Fruit fly (Drosophila melanogaster) whole organism, embryonic: ENCODE data around the gene bys.
A peak's percentile ranks its signal among the peaks of the same experiment; 100 is the strongest.

Experiments
- Asciz ChIP-seq: fragments of 200-800 bp; sonication (Bioruptor generic); optimal IDR thresholded peaks from 2 replicates; lab custom pipeline; 2017; ENCODE audit warnings: missing biosample characterization, mild to moderate bottlenecking, missing genetic modification characterization, missing genetic modification reagents
- Bgb ChIP-seq: fragments of 200-800 bp; sonication (Bioruptor generic); IDR thresholded peaks from 2 replicates; pipeline ENCODE4 v1.3.6; 2022; ENCODE audit warnings: missing biosample characterization, missing genetic modification characterization; ENCODE audit not compliant: partially characterized antibody
- C15 ChIP-seq: fragments of 200-800 bp; sonication (Bioruptor generic); IDR thresholded peaks from 3 replicates; pipeline ENCODE4 v1.3.6; 2022; ENCODE audit warnings: missing biosample characterization, missing genetic modification characterization
- CG11695 ChIP-seq: fragments of 200-800 bp; sonication (Bioruptor generic); IDR thresholded peaks from 3 replicates; pipeline ENCODE4 v1.3.6; 2022; ENCODE audit warnings: missing biosample characterization, missing genetic modification characterization
- CG12155 ChIP-seq: fragments of 200-800 bp; sonication (Bioruptor generic); optimal IDR thresholded peaks from 3 replicates; lab custom pipeline; 2016; ENCODE audit warnings: missing biosample characterization, missing genetic modification characterization
- CG12769 ChIP-seq: fragments of 200-800 bp; sonication (Bioruptor generic); optimal IDR thresholded peaks from 2 replicates; lab custom pipeline; 2019; ENCODE audit warnings: missing biosample characterization, mild to moderate bottlenecking, missing genetic modification characterization, moderate library complexity
- CG14050 ChIP-seq: fragments of 200-800 bp; sonication (Bioruptor generic); IDR thresholded peaks from 3 replicates; pipeline ENCODE4 v1.3.6; 2022; ENCODE audit warnings: missing biosample characterization, missing genetic modification characterization
- CG14860 ChIP-seq: fragments of 200-800 bp; sonication (Bioruptor generic); IDR thresholded peaks from 3 replicates; pipeline ENCODE4 v1.3.6; 2022; ENCODE audit warnings: missing biosample characterization, missing genetic modification characterization; ENCODE audit not compliant: partially characterized antibody
- CG14965 ChIP-seq: fragments of 200-800 bp; sonication (Bioruptor generic); optimal IDR thresholded peaks from 2 replicates; lab custom pipeline; 2016; ENCODE audit warnings: missing biosample characterization, missing genetic modification characterization, borderline replicate concordance
- CG15514 ChIP-seq: fragments of 200-800 bp; sonication (Bioruptor generic); optimal IDR thresholded peaks from 3 replicates; lab custom pipeline; 2017; ENCODE audit warnings: missing biosample characterization, missing genetic modification characterization, mild to moderate bottlenecking, moderate library complexity, missing genetic modification reagents
- CG31441 ChIP-seq: fragments of 200-800 bp; sonication (Bioruptor generic); IDR thresholded peaks from 2 replicates; pipeline ENCODE4 v1.3.6; 2022; ENCODE audit warnings: missing biosample characterization, missing genetic modification characterization
- CG43689 ChIP-seq: fragments of 200-800 bp; sonication (Bioruptor generic); IDR thresholded peaks from 2 replicates; pipeline ENCODE4 v1.3.6; 2022; ENCODE audit warnings: missing biosample characterization, missing genetic modification characterization
- CG5180 ChIP-seq: fragments of 200-800 bp; sonication (Bioruptor generic); optimal IDR thresholded peaks from 3 replicates; lab custom pipeline; 2017; ENCODE audit warnings: missing biosample characterization, missing genetic modification characterization, mild to moderate bottlenecking, moderate library complexity, missing genetic modification reagents
- CG6765 ChIP-seq: fragments of 200-800 bp; sonication (Bioruptor generic); optimal IDR thresholded peaks from 3 replicates; lab custom pipeline; 2017; ENCODE audit warnings: missing biosample characterization, mild to moderate bottlenecking, missing genetic modification characterization
- CG8388 ChIP-seq: fragments of 200-800 bp; sonication (Bioruptor generic); optimal IDR thresholded peaks from 2 replicates; lab custom pipeline; 2019; ENCODE audit warnings: missing biosample characterization, mild to moderate bottlenecking, missing genetic modification characterization, moderate library complexity
- CG9876 ChIP-seq: fragments of 200-800 bp; sonication (Bioruptor generic); optimal IDR thresholded peaks from 2 replicates; lab custom pipeline; 2016; ENCODE audit warnings: missing biosample characterization, missing genetic modification characterization
- D19B ChIP-seq: fragments of 200-800 bp; sonication (Bioruptor generic); optimal IDR thresholded peaks from 2 replicates; lab custom pipeline; 2017; ENCODE audit warnings: missing biosample characterization, mild to moderate bottlenecking, missing genetic modification characterization
- Dip2 ChIP-seq: fragments of 200-800 bp; sonication (Bioruptor generic); IDR thresholded peaks from 2 replicates; pipeline ENCODE4 v1.3.6; 2022; ENCODE audit warnings: missing biosample characterization, missing genetic modification characterization
- Doc2 ChIP-seq: fragments of 200-800 bp; sonication (Bioruptor generic); IDR thresholded peaks from 2 replicates; pipeline ENCODE4 v1.3.6; 2022; ENCODE audit warnings: missing biosample characterization, missing genetic modification characterization
- Doc3 ChIP-seq: fragments of 200-800 bp; sonication (Bioruptor generic); IDR thresholded peaks from 3 replicates; pipeline ENCODE4 v1.3.6; 2022; ENCODE audit warnings: missing biosample characterization, missing genetic modification characterization; ENCODE audit not compliant: partially characterized antibody
- Ets97D ChIP-seq: fragments of 200-800 bp; sonication (Bioruptor generic); optimal IDR thresholded peaks from 3 replicates; lab custom pipeline; 2016; ENCODE audit warnings: missing biosample characterization, missing genetic modification characterization
- HmgZ ChIP-seq: fragments of 200-800 bp; sonication (Bioruptor generic); optimal IDR thresholded peaks from 2 replicates; lab custom pipeline; 2018; ENCODE audit warnings: missing biosample characterization, mild to moderate bottlenecking, missing genetic modification characterization
- Hmr ChIP-seq: fragments of 200-800 bp; sonication (Bioruptor generic); optimal IDR thresholded peaks from 3 replicates; lab custom pipeline; 2017; ENCODE audit warnings: mild to moderate bottlenecking, missing biosample characterization, missing genetic modification reagents, missing genetic modification characterization
- Hr51 ChIP-seq, 2 experiments: fragments of 200-800 bp; sonication (Bioruptor generic); optimal IDR thresholded peaks; 2 replicates in 1 of 2; 3 replicates in 1 of 2; lab custom pipeline; 2016 to 2018; ENCODE audit warnings: missing biosample characterization in 2 of 2, missing genetic modification characterization in 2 of 2, mild to moderate bottlenecking in 1 of 2, moderate library complexity in 1 of 2
- Lpt ChIP-seq: fragments of >200 bp; optimal IDR thresholded peaks from 2 replicates; lab custom pipeline; 2018; ENCODE audit warnings: missing biosample characterization, missing genetic modification characterization
- Mrtf ChIP-seq: fragments of 200-800 bp; sonication (Bioruptor generic); IDR thresholded peaks from 3 replicates; pipeline ENCODE4 v1.3.6; 2022; ENCODE audit warnings: missing biosample characterization, missing genetic modification characterization
- Myb ChIP-seq: fragments of 200-800 bp; sonication (Bioruptor generic); optimal IDR thresholded peaks from 2 replicates; lab custom pipeline; 2016; ENCODE audit warnings: missing biosample characterization, missing genetic modification characterization
- NC2α ChIP-seq: fragments of 200-800 bp; sonication (Bioruptor generic); optimal IDR thresholded peaks from 2 replicates; lab custom pipeline; 2016; ENCODE audit warnings: missing biosample characterization, missing genetic modification characterization
- Sry-β ChIP-seq: fragments of 200-800 bp; sonication (Bioruptor generic); optimal IDR thresholded peaks from 2 replicates; lab custom pipeline; 2018; ENCODE audit warnings: missing biosample characterization, mild to moderate bottlenecking, missing genetic modification characterization, moderate library complexity
- Usf ChIP-seq: fragments of 200-800 bp; sonication (Bioruptor generic); optimal IDR thresholded peaks from 2 replicates; lab custom pipeline; 2017; ENCODE audit warnings: missing genotype, missing biosample characterization, missing genetic modification characterization
- bowl ChIP-seq: fragments of 200-800 bp; sonication (Bioruptor generic); IDR thresholded peaks from 2 replicates; pipeline ENCODE4 v1.3.6; 2022; ENCODE audit warnings: missing biosample characterization, missing genetic modification characterization
- chm ChIP-seq: fragments of 200-800 bp; sonication (Bioruptor generic); IDR thresholded peaks from 2 replicates; pipeline ENCODE4 v1.3.6; 2022; ENCODE audit warnings: missing biosample characterization, missing genetic modification characterization
- ci ChIP-seq: fragments of 200-800 bp; sonication (Bioruptor generic); IDR thresholded peaks from 3 replicates; pipeline ENCODE4 v1.3.6; 2022; ENCODE audit warnings: missing biosample characterization, missing genetic modification characterization
- corto ChIP-seq: fragments of 200-800 bp; sonication (Bioruptor generic); optimal IDR thresholded peaks from 2 replicates; lab custom pipeline; 2016; ENCODE audit warnings: missing biosample characterization, mild to moderate bottlenecking, missing genetic modification characterization, moderate library complexity
- crc ChIP-seq: fragments of 200-800 bp; sonication (Bioruptor generic); optimal IDR thresholded peaks from 2 replicates; lab custom pipeline; 2016; ENCODE audit warnings: missing biosample characterization, missing genetic modification characterization
- da ChIP-seq: fragments of 200-800 bp; sonication (Bioruptor generic); optimal IDR thresholded peaks from 2 replicates; lab custom pipeline; 2016; ENCODE audit warnings: missing biosample characterization, missing genetic modification characterization
- dati ChIP-seq: fragments of 200-800 bp; sonication (Bioruptor generic); IDR thresholded peaks from 2 replicates; pipeline ENCODE4 v1.3.6; 2022; ENCODE audit warnings: missing biosample characterization, missing genetic modification characterization
- eve ChIP-seq, 2 experiments: fragments of >200 bp; optimal IDR thresholded peaks; 2 replicates each; lab custom pipeline; 2017; ENCODE audit warnings: missing biosample characterization in 2 of 2, missing genetic modification characterization in 2 of 2
- gt ChIP-seq: fragments of 200-800 bp; sonication (Bioruptor generic); IDR thresholded peaks from 2 replicates; pipeline ENCODE4 v1.3.6; 2022; ENCODE audit warnings: missing biosample characterization, missing genetic modification characterization
- kay ChIP-seq: fragments of 200-800 bp; sonication (Bioruptor generic); optimal IDR thresholded peaks from 2 replicates; lab custom pipeline; 2016; ENCODE audit warnings: missing biosample characterization, missing genetic modification characterization
- klu ChIP-seq: fragments of 200-800 bp; sonication (Bioruptor generic); IDR thresholded peaks from 2 replicates; pipeline ENCODE4 v1.3.6; 2022; ENCODE audit warnings: missing biosample characterization, missing genetic modification characterization
- lab ChIP-seq: fragments of 200-800 bp; sonication (Bioruptor generic); optimal IDR thresholded peaks from 3 replicates; lab custom pipeline; 2017; ENCODE audit warnings: missing biosample characterization, missing genetic modification characterization, mild to moderate bottlenecking, moderate library complexity, missing genetic modification reagents
- lov ChIP-seq, 2 experiments: fragments of 200-800 bp in 1 of 2; fragments of >200 bp in 1 of 2; sonication (Bioruptor generic) in 1 of 2; IDR thresholded peaks in 1 of 2; optimal IDR thresholded peaks in 1 of 2; 2 replicates in 1 of 2; 3 replicates in 1 of 2; pipeline versions ENCODE4 v1.3.6 to Lab custom; 2017 to 2022; ENCODE audit warnings: missing biosample characterization in 1 of 2, missing genetic modification characterization in 1 of 2
- sd ChIP-seq: fragments of 200-800 bp; sonication (Bioruptor generic); optimal IDR thresholded peaks from 3 replicates; lab custom pipeline; 2018; ENCODE audit warnings: missing biosample characterization, mild to moderate bottlenecking, missing genetic modification characterization, moderate library complexity
- vvl ChIP-seq: fragments of 200-800 bp; sonication (Bioruptor generic); IDR thresholded peaks from 2 replicates; pipeline ENCODE4 v1.3.6; 2022; ENCODE audit warnings: missing biosample characterization, missing genetic modification characterization
- z ChIP-seq: fragments of 200-800 bp; sonication (Bioruptor generic); IDR thresholded peaks from 3 replicates; pipeline ENCODE4 v1.3.6; 2022; ENCODE audit warnings: missing biosample characterization, missing genetic modification characterization

Gene bys

dm6 chrX:7911983-7912630, 10.4 kb downstream of the bys start, which contains the start of gene snz (continued):
- TF ChIP-seq CG8388 (GFP tag; lab: Kevin White, UChicago) (no peak), Dip2 (no peak), CG11695 (GFP tag; lab: Robert Waterston, UW) (no peak), Myb (GFP tag; lab: Kevin White, UChicago) (peak; percentile 88), lab (peak; percentile 46)

DNA sequence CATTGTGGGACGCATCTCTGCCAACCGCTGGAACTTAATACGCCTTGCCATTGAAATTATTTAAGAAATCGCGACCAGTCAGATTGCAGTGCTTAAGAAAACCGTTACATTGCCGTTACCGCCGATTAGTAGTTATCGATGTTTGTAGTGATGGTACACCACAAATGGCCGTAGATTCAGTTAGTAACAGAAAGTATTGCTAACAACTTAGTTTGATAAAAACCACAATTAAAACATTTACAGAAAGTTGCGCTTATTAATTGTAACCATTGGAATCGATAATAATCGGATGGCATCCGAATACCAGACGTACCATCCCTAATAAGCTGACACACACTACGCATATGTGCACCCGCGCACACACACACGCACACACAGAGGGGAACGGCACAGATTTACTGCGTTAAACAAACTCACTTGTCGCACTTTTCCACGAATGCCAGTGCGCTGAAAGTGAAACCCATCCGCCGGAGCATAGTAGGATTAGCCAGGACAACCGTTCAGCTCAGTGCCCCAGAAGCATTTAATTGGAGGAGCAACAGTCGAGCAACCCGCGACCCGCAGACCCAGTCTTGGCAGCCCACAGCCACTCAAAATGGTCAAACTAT, 18.5 kb downstream of the bys start, which contains the start of the genes hdm and Ykt6:
TSS of gene hdm (minus strand) at position 51 of the 608 bp plus-strand sequence.
TSS of gene Ykt6 (plus strand) at position 329 of the 608 bp plus-strand sequence.
- TF ChIP-seq Usf: peak; percentile 27
- no peak for TF ChIP-seq Asciz (GFP tag; lab: Kevin White, UChicago)
- no peak for TF ChIP-seq CG12769 (tag; lab: Kevin White, UChicago)
- TF ChIP-seq CG14965 (GFP tag; lab: Kevin White, UChicago): peak; percentile 39
- TF ChIP-seq CG14860: peak; percentile 93
- TF ChIP-seq chm (GFP tag; lab: Robert Waterston, UW): no peak; the same call in 1 of the 2 replicates
- peak; percentile 65; the same call in 2 of the 3 replicates for TF ChIP-seq Mrtf (GFP tag; lab: Robert Waterston, UW)
- peak; percentile 31 for TF ChIP-seq D19B (GFP tag; lab: Kevin White, UChicago)
- TF ChIP-seq CG5180 (GFP tag; lab: Kevin White, UChicago): peak; percentile 21
- TF ChIP-seq CG43689 (GFP tag; lab: Robert Waterston, UW): no peak
- TF ChIP-seq CG12155: peak; percentile 86
- TF ChIP-seq HmgZ (tag; lab: Kevin White, UChicago): peak; percentile 90
- peak; percentile 98 for TF ChIP-seq Doc3 (GFP tag; lab: Robert Waterston, UW)
- TF ChIP-seq Lpt (GFP tag; lab: Kevin White, UChicago): no peak
- TF ChIP-seq CG31441 (GFP tag; lab: Robert Waterston, UW): no peak; the same call in 1 of the 2 replicates
- peak; percentile 82 for TF ChIP-seq CG15514 (GFP tag; lab: Kevin White, UChicago)
- TF ChIP-seq vvl (GFP tag; lab: Robert Waterston, UW): peak; percentile 92
- peak; percentile 26 for TF ChIP-seq da (GFP tag; lab: Kevin White, UChicago)
- TF ChIP-seq crc (GFP tag; lab: Kevin White, UChicago): peak; percentile 73
- peak; percentile 37 for TF ChIP-seq CG6765 (GFP tag; lab: Kevin White, UChicago)
- TF ChIP-seq Hr51 (GFP tag; optimal IDR thresholded peaks at IDR 0.05; lab: Kevin White, UChicago): peak in 1 of 2 experiments; percentile 72
- TF ChIP-seq Bgb (GFP tag; lab: Robert Waterston, UW): peak; percentile 95
- peak in 1 of 2 experiments; percentile 37 for TF ChIP-seq eve (GFP tag; optimal IDR thresholded peaks at IDR 0.05; lab: Kevin White, UChicago)
- no peak for TF ChIP-seq C15 (GFP tag; lab: Robert Waterston, UW)
- TF ChIP-seq ci (GFP tag; lab: Robert Waterston, UW): peak; percentile 81; the same call in 1 of the 3 replicates
- peak; percentile 79 for TF ChIP-seq kay (GFP tag; lab: Kevin White, UChicago)
- TF ChIP-seq klu: no peak
- peak; percentile 75 for TF ChIP-seq CG14050 (GFP tag; lab: Robert Waterston, UW)
- peak; percentile 51 for TF ChIP-seq NC2α (GFP tag; lab: Kevin White, UChicago)
- TF ChIP-seq dati (GFP tag; lab: Robert Waterston, UW): no peak
- TF ChIP-seq sd (tag; lab: Kevin White, UChicago): no peak
- TF ChIP-seq gt (GFP tag; lab: Robert Waterston, UW): peak; percentile 53
- no peak for TF ChIP-seq z
- TF ChIP-seq corto (GFP tag; lab: Kevin White, UChicago): peak; percentile 3
- TF ChIP-seq CG9876: peak; percentile 37
- peak; percentile 73 for TF ChIP-seq Ets97D (GFP tag; lab: Kevin White, UChicago)
- TF ChIP-seq Sry-β (GFP tag; lab: Kevin White, UChicago): peak; percentile 12
- TF ChIP-seq bowl (GFP tag; lab: Robert Waterston, UW): peak; percentile 63; the same call in 1 of the 2 replicates
- TF ChIP-seq Hmr (GFP tag; lab: Kevin White, UChicago): no peak
- no peak for TF ChIP-seq lov (optimal IDR thresholded peaks at IDR 0.05; lab: Kevin White, UChicago)
- peak; percentile 69; the same call in 1 of the 3 replicates for TF ChIP-seq lov (GFP tag; IDR thresholded peaks at IDR 0.05; lab: Robert Waterston, UW)
- no peak for TF ChIP-seq Doc2 (GFP tag; lab: Robert Waterston, UW)
